Worm (Caenorhabditis elegans) whole organism, early embryonic: ENCODE results near the gene farl-11.

Experiments used
- B0310.2 ChIP-seq: sonication (generic microtip); optimal IDR thresholded peaks from 2 replicates; lab custom pipeline; 2016; ENCODE audit warnings: mild to moderate bottlenecking, missing genetic modification characterization, missing compliant biosample characterization
- ama-1 ChIP-seq: fragments of 150-350 bp; optimal IDR thresholded peaks from 2 replicates; lab custom pipeline; 2014
- ceh-36 ChIP-seq: sonication (generic microtip); optimal IDR thresholded peaks from 2 replicates; lab custom pipeline; 2016; ENCODE audit warnings: missing genetic modification characterization, inconsistent platforms, missing compliant biosample characterization
- flt-1 ChIP-seq: fragments of 200-800 bp; sonication (Bioruptor generic); IDR thresholded peaks from 2 replicates; pipeline ENCODE4 v1.3.6; 2022; ENCODE audit warnings: missing genetic modification characterization, missing compliant biosample characterization
- hmbx-1 ChIP-seq: sonication (generic microtip); optimal IDR thresholded peaks from 2 replicates; lab custom pipeline; 2016; ENCODE audit warnings: mild to moderate bottlenecking, missing genetic modification characterization, missing compliant biosample characterization
- hnd-1 ChIP-seq: sonication (generic microtip); optimal IDR thresholded peaks from 2 replicates; lab custom pipeline; 2016; ENCODE audit warnings: missing genetic modification characterization, missing compliant biosample characterization
- pes-1 ChIP-seq: fragments of 200-800 bp; sonication (Bioruptor generic); IDR thresholded peaks from 2 replicates; pipeline ENCODE4 v1.3.6; 2022; ENCODE audit warnings: missing genetic modification reagents, missing genetic modification characterization, missing compliant biosample characterization
- scrt-1 ChIP-seq: fragments of 200-800 bp; sonication (Bioruptor generic); IDR thresholded peaks from 2 replicates; pipeline ENCODE4 v1.3.6; 2022; ENCODE audit warnings: missing genetic modification characterization, missing compliant biosample characterization
- tbx-11 ChIP-seq: fragments of 200-800 bp; sonication (Bioruptor generic); IDR thresholded peaks from 2 replicates; pipeline ENCODE4 v1.3.6; 2022; ENCODE audit warnings: missing genetic modification characterization, missing compliant biosample characterization
- tbx-37 ChIP-seq: fragments of 200-800 bp; sonication (Bioruptor generic); conservative IDR thresholded peaks from 2 replicates; pipeline ENCODE4 v1.3.6; 2022; ENCODE audit warnings: missing genetic modification reagents, missing genetic modification characterization, missing compliant biosample characterization
- tra-4 ChIP-seq: sonication (generic microtip); optimal IDR thresholded peaks from 2 replicates; lab custom pipeline; 2017; ENCODE audit warnings: missing genetic modification characterization, missing compliant biosample characterization

DNA sequence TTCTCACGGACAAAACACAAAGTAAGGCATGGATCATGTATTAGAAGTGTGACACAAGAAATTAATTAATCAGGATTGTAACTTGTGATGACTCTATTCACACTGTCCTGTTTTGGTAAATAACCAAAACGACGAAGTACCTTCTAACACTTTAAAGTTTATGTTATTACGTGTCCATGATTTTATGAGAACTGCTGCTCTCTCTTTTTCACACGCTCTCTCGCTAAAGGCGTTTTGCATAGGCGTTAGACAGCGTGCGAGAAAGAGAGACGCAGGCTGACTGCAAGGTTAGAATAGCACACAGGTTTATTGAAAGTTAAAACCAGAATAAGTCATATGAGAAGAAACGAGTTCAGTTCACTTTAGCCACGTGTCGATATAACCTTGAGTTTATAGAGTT is 14.8 kb downstream of the farl-11 start:
- TF ChIP-seq hmbx-1 (no peak), ceh-36 (no peak), ama-1 (lab: Kevin White, UChicago) (no peak), flt-1 (GFP tag; lab: Robert Waterston, UW) (no peak), tra-4 (tag; lab: Kevin White, UChicago) (no peak), hnd-1 (tag; lab: Kevin White, UChicago) (no peak), B0310.2 (no peak), pes-1 (GFP tag; lab: Robert Waterston, UW) (no peak), tbx-37 (no peak), scrt-1 (GFP tag; lab: Robert Waterston, UW) (no peak), tbx-11 (GFP tag; lab: Robert Waterston, UW) (no peak)
